Worm (Caenorhabditis elegans): ENCODE measurements around the gene srg-13.

The srg-13 gene

ce11 chrIII:4657386-4657785, 14.7 kb upstream of the srg-13 start:
- TF ChIP-seq ama-1 (optimal IDR thresholded peaks at IDR 0.05) (no peak), flt-1 (GFP tag; IDR thresholded peaks at IDR 0.05) (no peak), F13C5.2 (tag; optimal IDR thresholded peaks at IDR 0.05) (no peak), aly-1 (tag; optimal IDR thresholded peaks at IDR 0.05) (no peak), tbx-37 (GFP tag; conservative IDR thresholded peaks at IDR 0.05) (no peak), pes-1 (GFP tag; IDR thresholded peaks at IDR 0.05) (no peak), ceh-13 (GFP tag; optimal IDR thresholded peaks at IDR 0.05) (no peak), hmbx-1 (tag; optimal IDR thresholded peaks at IDR 0.05) (no peak), tbx-11 (GFP tag; IDR thresholded peaks at IDR 0.05) (no peak), hmg-4 (GFP tag; optimal IDR thresholded peaks at IDR 0.05) (no peak), tra-4 (tag; optimal IDR thresholded peaks at IDR 0.05) (no peak)

- TF ChIP-seq ama-1 (optimal IDR thresholded peaks at IDR 0.05) (no peak), ceh-36 (tag; optimal IDR thresholded peaks at IDR 0.05) (no peak), scrt-1 (GFP tag; IDR thresholded peaks at IDR 0.05) (no peak), F13C5.2 (tag; optimal IDR thresholded peaks at IDR 0.05) (no peak), ets-7 (tag; optimal IDR thresholded peaks at IDR 0.05) (no peak), pes-1 (GFP tag; IDR thresholded peaks at IDR 0.05) (no peak), hmbx-1 (tag; optimal IDR thresholded peaks at IDR 0.05) (no peak), hnd-1 (tag; optimal IDR thresholded peaks at IDR 0.05) (no peak), flt-1 (GFP tag; IDR thresholded peaks at IDR 0.05) (no peak), B0310.2 (tag; optimal IDR thresholded peaks at IDR 0.05) (no peak), sea-1 (GFP tag; conservative IDR thresholded peaks at IDR 0.05) (no peak), ceh-13 (GFP tag; optimal IDR thresholded peaks at IDR 0.05) (no peak), tra-4 (tag; optimal IDR thresholded peaks at IDR 0.05) (no peak), tbx-37 (GFP tag; conservative IDR thresholded peaks at IDR 0.05) (no peak), aly-1 (tag; optimal IDR thresholded peaks at IDR 0.05) (no peak), hmg-4 (GFP tag; optimal IDR thresholded peaks at IDR 0.05) (no peak)
These were observed 13.6 kb upstream of the srg-13 start, which contains the start of gene cdka-1 for ce11 chrIII:4658384-4658844. Gene cdka-1, plus strand, starts transcription at chrIII:4658794.

ce11 chrIII:4659426-4659825, 12.6 kb upstream of the srg-13 start:
- TF ChIP-seq B0310.2 (tag; optimal IDR thresholded peaks at IDR 0.05) (no peak), tra-4 (tag; optimal IDR thresholded peaks at IDR 0.05) (no peak), F13C5.2 (tag; optimal IDR thresholded peaks at IDR 0.05) (no peak), ceh-36 (tag; optimal IDR thresholded peaks at IDR 0.05) (no peak), aly-1 (tag; optimal IDR thresholded peaks at IDR 0.05) (no peak), sea-1 (GFP tag; conservative IDR thresholded peaks at IDR 0.05) (no peak), ceh-13 (GFP tag; optimal IDR thresholded peaks at IDR 0.05) (no peak), pes-1 (GFP tag; IDR thresholded peaks at IDR 0.05) (no peak), tbx-11 (GFP tag; IDR thresholded peaks at IDR 0.05) (no peak), scrt-1 (GFP tag; IDR thresholded peaks at IDR 0.05) (no peak), tbx-37 (GFP tag; conservative IDR thresholded peaks at IDR 0.05) (no peak), hmbx-1 (tag; optimal IDR thresholded peaks at IDR 0.05) (no peak), hnd-1 (tag; optimal IDR thresholded peaks at IDR 0.05) (no peak)

- no peak for TF ChIP-seq pes-1 (GFP tag; IDR thresholded peaks at IDR 0.05)
These were observed 6.8 kb upstream of the srg-13 start, which contains the start of gene T23F11.4 for ce11 chrIII:4665272-4665671. Gene T23F11.4, minus strand, starts transcription at chrIII:4665372.

- TF ChIP-seq ceh-36 (tag; optimal IDR thresholded peaks at IDR 0.05) = peak; percentile 7
- no peak for TF ChIP-seq ama-1 (optimal IDR thresholded peaks at IDR 0.05)
- 0 out of 2 replicates have a peak, but pooled peaks have one; percentile 23 for TF ChIP-seq sea-1 (GFP tag; conservative IDR thresholded peaks at IDR 0.05)
- no peak for TF ChIP-seq B0310.2 (tag; optimal IDR thresholded peaks at IDR 0.05)
- TF ChIP-seq hmbx-1 (tag; optimal IDR thresholded peaks at IDR 0.05) = no peak
- TF ChIP-seq hnd-1 (tag; optimal IDR thresholded peaks at IDR 0.05) = no peak
- no peak for TF ChIP-seq ceh-13 (GFP tag; optimal IDR thresholded peaks at IDR 0.05)
- TF ChIP-seq scrt-1 (GFP tag; IDR thresholded peaks at IDR 0.05) = no peak
- peak; percentile 83 for TF ChIP-seq F13C5.2 (tag; optimal IDR thresholded peaks at IDR 0.05)
- no peak for TF ChIP-seq ets-7 (tag; optimal IDR thresholded peaks at IDR 0.05)
- TF ChIP-seq pes-1 (GFP tag; IDR thresholded peaks at IDR 0.05) = no peak
- no peak for TF ChIP-seq tbx-37 (GFP tag; conservative IDR thresholded peaks at IDR 0.05)
- peak; percentile 87 for TF ChIP-seq hmg-4 (GFP tag; optimal IDR thresholded peaks at IDR 0.05)
- no peak for TF ChIP-seq tra-4 (tag; optimal IDR thresholded peaks at IDR 0.05)
- no peak for TF ChIP-seq flt-1 (GFP tag; IDR thresholded peaks at IDR 0.05)
- peak; percentile 67 for TF ChIP-seq aly-1 (tag; optimal IDR thresholded peaks at IDR 0.05)
- TF ChIP-seq tbx-11 (GFP tag; IDR thresholded peaks at IDR 0.05) = no peak
These were observed 5.2 kb upstream of the srg-13 start for ce11 chrIII:4666753-4667400.

- no peak for TF ChIP-seq flt-1 (GFP tag; IDR thresholded peaks at IDR 0.05)
- no peak for TF ChIP-seq ceh-36 (tag; optimal IDR thresholded peaks at IDR 0.05)
- TF ChIP-seq tra-4 (tag; optimal IDR thresholded peaks at IDR 0.05) = no peak
- TF ChIP-seq aly-1 (tag; optimal IDR thresholded peaks at IDR 0.05) = no peak
- no peak for TF ChIP-seq scrt-1 (GFP tag; IDR thresholded peaks at IDR 0.05)
- TF ChIP-seq ets-7 (tag; optimal IDR thresholded peaks at IDR 0.05) = no peak
- no peak for TF ChIP-seq tbx-11 (GFP tag; IDR thresholded peaks at IDR 0.05)
- no peak for TF ChIP-seq B0310.2 (tag; optimal IDR thresholded peaks at IDR 0.05)
- no peak for TF ChIP-seq tbx-37 (GFP tag; conservative IDR thresholded peaks at IDR 0.05)
- no peak for TF ChIP-seq sea-1 (GFP tag; conservative IDR thresholded peaks at IDR 0.05)
These were observed 4.0 kb upstream of the srg-13 start for ce11 chrIII:4668073-4668472.

- TF ChIP-seq hmg-4 (GFP tag; optimal IDR thresholded peaks at IDR 0.05) (no peak), aly-1 (tag; optimal IDR thresholded peaks at IDR 0.05) (no peak), tra-4 (tag; optimal IDR thresholded peaks at IDR 0.05) (no peak), tbx-11 (GFP tag; IDR thresholded peaks at IDR 0.05) (no peak), flt-1 (GFP tag; IDR thresholded peaks at IDR 0.05) (no peak), ets-7 (tag; optimal IDR thresholded peaks at IDR 0.05) (no peak), tbx-37 (GFP tag; conservative IDR thresholded peaks at IDR 0.05) (no peak), ceh-36 (tag; optimal IDR thresholded peaks at IDR 0.05) (no peak), F13C5.2 (tag; optimal IDR thresholded peaks at IDR 0.05) (no peak), ceh-13 (GFP tag; optimal IDR thresholded peaks at IDR 0.05) (no peak), sea-1 (GFP tag; conservative IDR thresholded peaks at IDR 0.05) (no peak), pes-1 (GFP tag; IDR thresholded peaks at IDR 0.05) (no peak), hmbx-1 (tag; optimal IDR thresholded peaks at IDR 0.05) (no peak), ama-1 (optimal IDR thresholded peaks at IDR 0.05) (no peak), hnd-1 (tag; optimal IDR thresholded peaks at IDR 0.05) (no peak), scrt-1 (GFP tag; IDR thresholded peaks at IDR 0.05) (no peak), B0310.2 (tag; optimal IDR thresholded peaks at IDR 0.05) (no peak)
These were observed 558 bp upstream of the srg-13 start, which contains the start of gene T23F11.11 for ce11 chrIII:4671491-4671890. Gene T23F11.11, minus strand, starts transcription at chrIII:4671591.
